Fruit fly (Drosophila melanogaster): ENCODE results near the gene Cf2.

Cf2 gene

dm6 chr2L:4847191-4847853, 35.6 kb downstream of the Cf2 start, which contains the start of the genes mxt and CG11927 (continued):
- TF ChIP-seq CG9797 (GFP tag; optimal IDR thresholded peaks at IDR 0.05) (no peak), disco-r (GFP tag; optimal IDR thresholded peaks at IDR 0.05) (no peak), fd102C (GFP tag; optimal IDR thresholded peaks at IDR 0.05) (no peak), gem (tag; optimal IDR thresholded peaks at IDR 0.05) (no peak), ind (GFP tag; optimal IDR thresholded peaks at IDR 0.05) (peak; percentile 62), CG10147 (GFP tag; optimal IDR thresholded peaks at IDR 0.05) (peak; percentile 24), pho (GFP tag; optimal IDR thresholded peaks at IDR 0.05) (peak; percentile 45), CG2889 (GFP tag; IDR thresholded peaks at IDR 0.05) (no peak), cas (GFP tag; IDR thresholded peaks at IDR 0.05) (0 out of 2 replicates have a peak, but pooled peaks have one; percentile 30), CG43689 (GFP tag; IDR thresholded peaks at IDR 0.05) (no peak), esg (GFP tag; conservative IDR thresholded peaks at IDR 0.05) (peak; percentile 30; the same call in 1 of the 2 replicates), CG11695 (GFP tag; IDR thresholded peaks at IDR 0.05) (no peak), CG3163 (GFP tag; optimal IDR thresholded peaks at IDR 0.05) (peak; percentile 15), Stat92E (GFP tag; optimal IDR thresholded peaks at IDR 0.05) (no peak), CG17186 (GFP tag; optimal IDR thresholded peaks at IDR 0.05) (peak; percentile 72), HLH4C (GFP tag; IDR thresholded peaks at IDR 0.05; ENCODE audit: partially characterized antibody) (peak; percentile 76; the same call in 2 of the 3 replicates), H2.0 (GFP tag; IDR thresholded peaks at IDR 0.05) (peak; percentile 44; the same call in 1 of the 2 replicates), grau (tag; optimal IDR thresholded peaks at IDR 0.05) (peak; percentile 47), CG9727 (GFP tag; optimal IDR thresholded peaks at IDR 0.05) (peak; percentile 33), her (GFP tag; optimal IDR thresholded peaks at IDR 0.05) (no peak), Oaz (GFP tag; IDR thresholded peaks at IDR 0.05) (no peak), CG8765 (GFP tag; IDR thresholded peaks at IDR 0.05) (no peak), lab (GFP tag; optimal IDR thresholded peaks at IDR 0.05) (no peak), nerfin-2 (GFP tag; IDR thresholded peaks at IDR 0.05; ENCODE audit: partially characterized antibody) (peak; percentile 71), Dek (tag; optimal IDR thresholded peaks at IDR 0.05) (no peak), CG12219 (GFP tag; optimal IDR thresholded peaks at IDR 0.05) (no peak), CG15269 (tag; optimal IDR thresholded peaks at IDR 0.05) (no peak), CG8388 (GFP tag; optimal IDR thresholded peaks at IDR 0.05) (peak; percentile 3), CG4360 (GFP tag; IDR thresholded peaks at IDR 0.05) (no peak), CG11093 (GFP tag; IDR thresholded peaks at IDR 0.05) (0 out of 3 replicates have a peak, but pooled peaks have one; percentile 31), cg (GFP tag; optimal IDR thresholded peaks at IDR 0.05) (no peak), CG12659 (GFP tag; optimal IDR thresholded peaks at IDR 0.05) (peak; percentile 57), CG17802 (tag; optimal IDR thresholded peaks at IDR 0.05) (peak; percentile 61), odd (GFP tag; optimal IDR thresholded peaks at IDR 0.05) (no peak), caup (GFP tag; optimal IDR thresholded peaks at IDR 0.05; ENCODE audit: severe bottlenecking) (no peak), eve (GFP tag; optimal IDR thresholded peaks at IDR 0.05) (no peak), BEAF-32 (GFP tag; optimal IDR thresholded peaks at IDR 0.05) (peak; percentile 86), CG18476 (GFP tag; optimal IDR thresholded peaks at IDR 0.05) (peak; percentile 34), CG7271 (tag; optimal IDR thresholded peaks at IDR 0.05) (no peak), dmrt11E (tag; optimal IDR thresholded peaks at IDR 0.05) (peak; percentile 29), Gug (GFP tag; IDR thresholded peaks at IDR 0.05) (peak; percentile 83), CG15601 (tag; optimal IDR thresholded peaks at IDR 0.05) (peak; percentile 10), cato (GFP tag; optimal IDR thresholded peaks at IDR 0.05; ENCODE audit: borderline replicate concordance) (no peak), sisA (GFP tag; IDR thresholded peaks at IDR 0.05) (peak; percentile 51), ato (GFP tag; IDR thresholded peaks at IDR 0.05; ENCODE audit: partially characterized antibody) (peak; percentile 58; the same call in 1 of the 2 replicates), CG6791 (GFP tag; IDR thresholded peaks at IDR 0.05; ENCODE audit: partially characterized antibody) (peak; percentile 82), usp (GFP tag; optimal IDR thresholded peaks at IDR 0.05) (no peak), bbx (GFP tag; IDR thresholded peaks at IDR 0.05; ENCODE audit: partially characterized antibody) (peak; percentile 88)
